Worm (Caenorhabditis elegans) whole organism, L4/young adult: Measurements from ENCODE around the gene ZK1248.20.

Experiments used
- W03F9.2 ChIP-seq: fragments of 150-350 bp; optimal IDR thresholded peaks from 2 replicates; lab custom pipeline; 2014; ENCODE audit warnings: missing biosample characterization, missing genetic modification characterization
- dao-5 ChIP-seq: sonication (generic microtip); optimal IDR thresholded peaks from 2 replicates; lab custom pipeline; 2016; ENCODE audit warnings: missing genotype, missing genetic modification characterization, moderate library complexity, missing compliant biosample characterization
- him-1 ChIP-seq: sonication (generic microtip); optimal IDR thresholded peaks from 2 replicates; lab custom pipeline; 2016; ENCODE audit warnings: missing genotype, missing genetic modification reagents, missing genetic modification characterization, missing compliant biosample characterization

DNA sequence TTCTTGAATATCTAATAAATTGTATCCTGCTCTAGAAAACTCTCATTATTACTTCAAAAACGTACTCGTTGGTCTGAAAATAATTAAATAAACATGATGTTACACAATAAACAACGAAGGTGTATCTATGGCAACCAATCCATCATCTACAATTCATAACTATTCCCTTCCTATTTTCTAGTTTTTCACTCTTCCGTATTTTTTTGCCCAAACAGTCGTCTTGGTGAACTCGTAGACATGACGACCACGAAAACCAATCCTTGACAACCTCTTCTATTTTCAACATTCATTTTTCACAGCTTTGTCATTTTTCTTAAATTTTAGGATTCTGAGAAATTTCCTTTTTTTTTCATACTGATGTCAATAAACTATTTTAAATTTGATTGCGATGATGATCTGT, 27.6 kb upstream of the ZK1248.20 start, which contains the start of gene K05F1.13:
- TF ChIP-seq dao-5 (tag; lab: Kevin White, UChicago): no peak
- no peak for TF ChIP-seq him-1
- TF ChIP-seq W03F9.2 (tag; lab: Kevin White, UChicago): no peak
